Fruit fly (Drosophila melanogaster) whole organism: ENCODE measurements around the gene mol.

Experiments used
- CG8478 ChIP-seq: fragments of >200 bp; optimal IDR thresholded peaks from 2 replicates; lab custom pipeline; 2018; ENCODE audit warnings: inconsistent platforms
- Dll ChIP-seq: fragments of >200 bp; optimal IDR thresholded peaks from 2 replicates; lab custom pipeline; 2017
- EcR ChIP-seq, 2 experiments: fragments of >200 bp; optimal IDR thresholded peaks; 2 replicates each; lab custom pipeline; 2017; ENCODE audit warnings: missing biosample characterization in 2 of 2, missing genetic modification characterization in 2 of 2, missing genetic modification reagents in 2 of 2
- pan ChIP-seq: fragments of >200 bp; optimal IDR thresholded peaks from 2 replicates; lab custom pipeline; 2017
- psq ChIP-seq: fragments of >200 bp; optimal IDR thresholded peaks from 2 replicates; lab custom pipeline; 2017
- usp ChIP-seq: fragments of >200 bp; optimal IDR thresholded peaks from 2 replicates; lab custom pipeline; 2017; ENCODE audit warnings: missing biosample characterization, missing genetic modification characterization, mixed read lengths

Gene mol

dm6 chr2L:14997370-14997769 lies at the start of gene mol:
mol (minus strand) TSS chr2L:14997559.
- TF ChIP-seq pan (lab: Kevin White, UChicago), result no peak
- TF ChIP-seq EcR (GFP tag; optimal IDR thresholded peaks at IDR 0.05; lab: Kevin White, UChicago), result no peak
- peak; percentile 37 for TF ChIP-seq Dll (lab: Kevin White, UChicago)

- no peak for TF ChIP-seq EcR (GFP tag; optimal IDR thresholded peaks at IDR 0.05; lab: Kevin White, UChicago)
These were observed 46.4 kb upstream of the mol start for dm6 chr2L:15043718-15044117.

- TF ChIP-seq usp (GFP tag; lab: Kevin White, UChicago) (no peak), psq (lab: Kevin White, UChicago) (no peak)
These were observed 42.0 kb upstream of the mol start for dm6 chr2L:15039309-15039772.

DNA sequence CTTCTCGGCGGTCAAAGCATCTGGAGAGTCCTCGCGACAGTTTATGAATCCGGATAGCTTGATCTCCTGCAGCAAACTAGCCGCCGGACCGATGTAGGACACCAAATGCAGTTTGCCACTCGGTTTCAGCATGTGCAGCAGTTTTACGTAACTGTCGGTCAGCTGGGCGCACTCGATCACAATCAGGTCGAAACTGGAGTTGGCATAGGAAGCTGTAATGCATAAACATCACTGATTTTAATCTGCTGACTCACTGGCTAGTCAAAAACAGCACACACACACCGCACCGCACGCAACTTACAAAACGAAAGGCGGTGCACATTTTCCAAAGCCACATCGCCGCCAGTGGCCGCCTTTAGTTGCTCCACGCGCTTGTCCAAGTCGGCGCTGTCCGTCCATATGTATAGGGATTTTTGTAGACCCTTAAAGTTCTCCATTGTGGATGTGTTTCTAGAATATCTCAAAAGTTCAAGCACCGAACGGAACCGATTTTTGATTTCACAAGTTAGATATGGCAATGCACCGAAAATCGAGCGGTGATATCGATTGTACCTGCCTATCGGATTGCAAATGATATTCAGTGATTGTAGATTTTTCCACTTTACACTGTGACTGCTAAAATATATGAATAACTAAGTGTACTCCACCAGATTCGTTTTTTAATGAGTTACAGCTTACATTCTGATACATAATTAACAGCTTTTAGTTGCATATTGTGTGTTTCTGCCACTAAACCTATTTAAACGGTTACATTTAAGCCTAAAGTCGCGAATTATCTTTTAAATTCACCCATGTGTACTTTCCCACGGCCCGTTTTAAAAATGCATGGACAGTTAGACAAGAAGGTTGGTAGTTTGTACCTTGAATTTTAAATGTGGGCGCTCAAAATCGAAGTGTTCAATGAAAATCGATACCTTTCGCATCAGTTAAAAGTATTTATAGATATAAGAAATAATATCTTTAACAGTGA lies 41.3 kb upstream of the mol start, which contains the start of gene CIAPIN1:
TSS of gene CIAPIN1 (minus strand) at position 523 of the 970 bp plus-strand sequence.
- TF ChIP-seq CG8478 (lab: Kevin White, UChicago), result no peak
- no peak for TF ChIP-seq pan (lab: Kevin White, UChicago)
- TF ChIP-seq Dll (lab: Kevin White, UChicago), result no peak

DNA sequence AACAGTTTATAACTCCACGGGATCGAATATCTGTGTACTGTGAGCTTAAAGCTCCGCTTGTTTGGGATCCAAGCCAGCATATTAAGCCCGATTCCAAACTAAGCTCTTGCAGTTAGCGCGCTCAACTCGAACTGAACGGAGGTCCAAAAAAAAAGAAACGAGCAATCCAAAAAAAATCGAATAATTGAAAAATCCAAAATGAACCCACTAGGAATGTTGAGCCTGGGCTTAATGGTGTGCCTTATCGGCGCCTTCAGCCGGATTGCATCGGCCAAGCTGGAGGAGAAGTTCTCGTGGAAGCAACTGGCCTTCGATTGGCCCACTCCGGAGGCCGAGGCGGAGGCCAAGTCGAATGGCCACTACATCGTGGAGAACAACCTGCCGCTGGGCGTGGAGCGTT lies 38.0 kb upstream of the mol start, which contains the start of gene yellow-c:
TSS of gene yellow-c (plus strand) at position 29 of the 400 bp plus-strand sequence.
- TF ChIP-seq CG8478 (lab: Kevin White, UChicago) (no peak), Dll (lab: Kevin White, UChicago) (no peak), pan (lab: Kevin White, UChicago) (no peak), EcR (GFP tag; optimal IDR thresholded peaks at IDR 0.05; lab: Kevin White, UChicago) (no peak), usp (GFP tag; lab: Kevin White, UChicago) (no peak), psq (lab: Kevin White, UChicago) (no peak)

- TF ChIP-seq psq (lab: Kevin White, UChicago) (no peak), CG8478 (lab: Kevin White, UChicago) (no peak), usp (GFP tag; lab: Kevin White, UChicago) (no peak), Dll (lab: Kevin White, UChicago) (no peak), EcR (GFP tag; optimal IDR thresholded peaks at IDR 0.05; lab: Kevin White, UChicago) (no peak), pan (lab: Kevin White, UChicago) (no peak)
These were observed 34.3 kb upstream of the mol start, which contains the start of gene CG31832 for dm6 chr2L:15031650-15032049. CG31832 (minus strand) TSS chr2L:15031750.

- TF ChIP-seq pan (lab: Kevin White, UChicago), result no peak
- no peak for TF ChIP-seq psq (lab: Kevin White, UChicago)
- TF ChIP-seq EcR (GFP tag; optimal IDR thresholded peaks at IDR 0.05; lab: Kevin White, UChicago), result no peak
- no peak for TF ChIP-seq usp (GFP tag; lab: Kevin White, UChicago)
- TF ChIP-seq CG8478 (lab: Kevin White, UChicago), result no peak
- TF ChIP-seq Dll (lab: Kevin White, UChicago), result no peak
These were observed 29.2 kb upstream of the mol start, which contains the start of gene CG33310 for dm6 chr2L:15026582-15026981. CG33310 (plus strand) TSS chr2L:15026882.

dm6 chr2L:15016031-15016430 lies 18.7 kb upstream of the mol start, which contains the start of gene GABA-B-R1:
GABA-B-R1 (plus strand) TSS chr2L:15016331.
- no peak for TF ChIP-seq CG8478 (lab: Kevin White, UChicago)
- TF ChIP-seq psq (lab: Kevin White, UChicago), result no peak
- no peak for TF ChIP-seq pan (lab: Kevin White, UChicago)
- TF ChIP-seq EcR (GFP tag; optimal IDR thresholded peaks at IDR 0.05; lab: Kevin White, UChicago), result no peak
- TF ChIP-seq usp (GFP tag; lab: Kevin White, UChicago), result no peak
- TF ChIP-seq Dll (lab: Kevin White, UChicago), result no peak

DNA sequence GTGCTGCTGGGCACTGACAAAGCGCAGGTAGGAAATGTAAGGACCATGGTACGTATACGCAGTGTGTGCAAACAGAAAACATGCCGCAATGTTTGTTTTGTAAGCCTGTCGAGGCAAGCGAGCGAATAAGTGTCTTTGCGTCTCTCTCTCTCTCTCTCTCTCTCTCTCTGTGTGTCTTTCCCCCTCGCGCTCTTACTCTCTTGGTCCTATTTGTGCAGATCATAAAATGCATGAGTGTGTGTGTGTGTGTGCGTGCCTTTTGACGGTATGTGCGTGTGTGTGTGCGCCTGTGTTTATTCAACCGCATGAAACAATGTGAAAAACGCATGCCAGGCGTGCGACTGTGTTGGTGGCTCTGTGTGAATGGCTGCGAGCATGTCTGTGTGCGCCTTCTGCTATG lies 16.2 kb upstream of the mol start:
- no peak for TF ChIP-seq EcR (GFP tag; optimal IDR thresholded peaks at IDR 0.05; lab: Kevin White, UChicago)
- TF ChIP-seq psq (lab: Kevin White, UChicago), result no peak

DNA sequence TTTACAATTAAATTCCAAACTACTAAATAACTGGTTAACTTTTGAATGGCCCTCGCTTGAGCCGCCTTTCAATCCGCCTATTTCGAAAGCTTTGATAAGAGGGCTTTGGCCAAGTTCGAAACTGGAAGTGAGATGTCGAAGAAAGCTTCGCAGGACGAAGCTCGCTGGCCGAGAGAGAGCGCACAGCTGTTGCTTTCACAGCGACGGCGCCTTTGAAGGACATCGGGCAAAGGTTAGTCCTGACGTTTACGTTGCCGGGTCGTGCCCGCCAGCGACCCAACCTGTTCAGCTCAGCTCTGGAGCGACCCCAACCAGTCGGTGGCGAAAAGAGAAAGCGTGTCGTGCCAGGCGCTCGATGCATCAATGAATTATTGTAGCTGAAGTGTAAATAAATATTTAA lies 14.4 kb upstream of the mol start:
- TF ChIP-seq CG8478 (lab: Kevin White, UChicago) (no peak), EcR (GFP tag; optimal IDR thresholded peaks at IDR 0.05; lab: Kevin White, UChicago) (no peak), Dll (lab: Kevin White, UChicago) (no peak), psq (lab: Kevin White, UChicago) (no peak), pan (lab: Kevin White, UChicago) (no peak), usp (GFP tag; lab: Kevin White, UChicago) (no peak)

DNA sequence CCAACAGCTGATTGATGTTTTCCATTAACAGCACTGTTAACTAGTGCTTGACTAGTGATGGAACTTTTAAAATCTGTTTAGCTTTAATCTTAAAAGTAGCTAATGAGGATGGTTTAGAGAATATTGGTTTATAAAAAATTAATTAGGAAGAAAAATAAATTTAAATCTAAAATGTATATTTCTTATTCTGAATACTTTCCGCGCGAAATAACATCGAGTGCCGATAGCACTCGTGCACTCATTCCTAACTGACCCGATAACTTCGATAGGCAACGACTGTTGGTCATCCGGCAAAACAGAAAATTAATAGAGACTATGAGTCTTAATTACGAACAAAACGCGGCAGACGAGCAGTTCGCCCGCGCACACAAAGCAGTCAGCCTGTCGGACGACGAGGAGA lies 12.3 kb upstream of the mol start, which contains the start of the genes THG and Rnmt:
TSS of gene THG (minus strand) at position 22 of the 400 bp plus-strand sequence.
TSS of gene Rnmt (plus strand) at position 237 of the 400 bp plus-strand sequence.
- TF ChIP-seq psq (lab: Kevin White, UChicago) (no peak), EcR (GFP tag; optimal IDR thresholded peaks at IDR 0.05; lab: Kevin White, UChicago) (no peak)

DNA sequence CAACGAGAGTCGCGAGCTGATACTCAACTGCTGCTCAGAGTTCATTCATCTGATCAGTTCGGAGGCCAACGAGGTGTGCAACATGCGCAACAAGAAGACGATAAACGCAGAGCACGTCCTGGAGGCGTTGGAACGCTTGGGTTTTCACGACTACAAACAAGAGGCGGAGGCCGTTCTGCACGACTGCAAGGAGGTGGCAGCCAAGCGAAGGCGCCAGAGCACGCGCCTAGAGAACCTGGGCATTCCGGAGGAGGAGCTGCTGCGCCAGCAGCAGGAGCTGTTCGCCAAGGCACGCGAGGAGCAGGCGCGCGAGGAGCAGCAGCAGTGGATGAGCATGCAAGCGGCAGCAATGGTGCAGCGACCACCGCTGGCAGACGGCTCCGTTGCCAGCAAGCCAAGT lies 10.7 kb upstream of the mol start:
- TF ChIP-seq EcR (GFP tag; optimal IDR thresholded peaks at IDR 0.05; lab: Kevin White, UChicago), result no peak
- no peak for TF ChIP-seq pan (lab: Kevin White, UChicago)
- TF ChIP-seq psq (lab: Kevin White, UChicago), result no peak
